Fruit fly (Drosophila melanogaster): ENCODE measurements around the gene pn.
A peak's percentile ranks its signal among the peaks of the same experiment; 100 is the strongest.

The pn gene

dm6 chrX:2141854-2142216 is 39.2 kb upstream of the pn start (continued):
- TF ChIP-seq CG16779 (tag; optimal IDR thresholded peaks at IDR 0.05) (peak; percentile 1), dsx (GFP tag; optimal IDR thresholded peaks at IDR 0.05; ENCODE audit: poor library complexity, severe bottlenecking) (no peak), svp (GFP tag) (peak; percentile 75), CG11902 (GFP tag; optimal IDR thresholded peaks at IDR 0.05) (no peak), CG6854 (GFP tag; optimal IDR thresholded peaks at IDR 0.05) (peak; percentile 46), Eip93F (GFP tag; optimal IDR thresholded peaks at IDR 0.05) (no peak), CG8319 (GFP tag; optimal IDR thresholded peaks at IDR 0.05) (no peak), CG8119 (GFP tag; IDR thresholded peaks at IDR 0.05) (no peak), spab (GFP tag; optimal IDR thresholded peaks at IDR 0.05) (no peak), Hr4 (GFP tag; optimal IDR thresholded peaks at IDR 0.05) (peak; percentile 41), dac (GFP tag; optimal IDR thresholded peaks at IDR 0.05) (no peak), vri (GFP tag; optimal IDR thresholded peaks at IDR 0.05) (peak; percentile 85), Met (GFP tag; optimal IDR thresholded peaks at IDR 0.05) (peak; percentile 58), Eip78C (GFP tag) (peak; percentile 86), Hr38 (GFP tag; optimal IDR thresholded peaks at IDR 0.05) (no peak), CG10669 (GFP tag; optimal IDR thresholded peaks at IDR 0.05) (peak; percentile 12), CG3032 (tag; optimal IDR thresholded peaks at IDR 0.05) (peak; percentile 36), CG34406 (GFP tag; optimal IDR thresholded peaks at IDR 0.05) (peak; percentile 29), CG4318 (GFP tag; optimal IDR thresholded peaks at IDR 0.05) (no peak), Smox (GFP tag; optimal IDR thresholded peaks at IDR 0.05) (no peak), Ets21C (GFP tag; optimal IDR thresholded peaks at IDR 0.05) (no peak), CG8632 (GFP tag; optimal IDR thresholded peaks at IDR 0.05) (peak; percentile 37), Hr39 (GFP tag; optimal IDR thresholded peaks at IDR 0.05) (no peak), achi (GFP tag; optimal IDR thresholded peaks at IDR 0.05) (peak; percentile 29), CG32006 (GFP tag; optimal IDR thresholded peaks at IDR 0.05) (peak; percentile 50), cyc (GFP tag; optimal IDR thresholded peaks at IDR 0.05) (peak; percentile 41), Sox102F (GFP tag; optimal IDR thresholded peaks at IDR 0.05) (peak; percentile 52), CG6792 (GFP tag; optimal IDR thresholded peaks at IDR 0.05) (peak; percentile 30)

- peak; percentile 86 for TF ChIP-seq vri (GFP tag; optimal IDR thresholded peaks at IDR 0.05)
- no peak for TF ChIP-seq CG6854 (GFP tag; optimal IDR thresholded peaks at IDR 0.05)
- peak; percentile 78 for TF ChIP-seq svp (GFP tag)
- TF ChIP-seq Sox14 (GFP tag; optimal IDR thresholded peaks at IDR 0.05): peak; percentile 24
- no peak for TF ChIP-seq eg (GFP tag; IDR thresholded peaks at IDR 0.05)
Observed at dm6 chrX:2142275-2142934, 38.6 kb upstream of the pn start.

dm6 chrX:2142935-2143312 is 38.1 kb upstream of the pn start:
- TF ChIP-seq Eip78C (GFP tag) (no peak), svp (GFP tag) (peak; percentile 7)

- TF ChIP-seq CG8119 (GFP tag; IDR thresholded peaks at IDR 0.05) (0 out of 3 replicates have a peak, but pooled peaks have one; percentile 13), Hr4 (GFP tag; optimal IDR thresholded peaks at IDR 0.05) (no peak), ss (GFP tag; optimal IDR thresholded peaks at IDR 0.05) (peak in 1 of 2 experiments; percentile 28), dsx (GFP tag; optimal IDR thresholded peaks at IDR 0.05; ENCODE audit: poor library complexity, severe bottlenecking) (peak; percentile 59), Sox15 (GFP tag; optimal IDR thresholded peaks at IDR 0.05) (no peak), CG1621 (tag; optimal IDR thresholded peaks at IDR 0.05) (peak; percentile 44), CG9139 (GFP tag; optimal IDR thresholded peaks at IDR 0.05) (no peak), eg (GFP tag; IDR thresholded peaks at IDR 0.05) (peak; percentile 36; the same call in 2 of the 3 replicates), Sox14 (GFP tag; optimal IDR thresholded peaks at IDR 0.05) (peak; percentile 1), CG15336 (GFP tag; IDR thresholded peaks at IDR 0.05) (peak; percentile 34; the same call in 1 of the 2 replicates)
Observed at dm6 chrX:2145114-2145513, 35.9 kb upstream of the pn start, which contains the start of gene Pgd. Gene Pgd (plus strand): TSS chrX:2145136.

Data from whole organism, prepupa.